Fruit fly (Drosophila melanogaster): ENCODE data around the gene Sdic3.

Sdic3 gene

DNA sequence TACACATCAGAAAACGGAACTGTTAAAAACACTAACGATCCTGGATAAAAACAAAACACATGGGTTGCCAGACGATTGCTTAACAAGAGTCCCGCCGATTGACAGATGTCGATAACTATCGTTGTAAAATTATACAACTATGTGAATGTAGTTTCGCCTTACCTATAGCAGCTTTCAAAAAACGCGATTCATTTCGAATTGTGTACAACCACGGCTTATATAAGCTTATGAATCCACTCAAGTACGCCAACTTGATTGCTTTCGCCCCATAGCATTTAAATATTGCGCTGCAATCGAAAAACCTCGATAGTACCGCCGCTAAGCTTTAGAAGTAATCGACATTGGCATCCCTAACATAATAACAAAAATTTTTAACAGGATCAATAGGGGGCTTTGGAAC lies 24.1 kb downstream of the Sdic3 start, which contains the start of the genes CG9581 and CG9578 (continued):
- TF ChIP-seq Opbp (GFP tag; IDR thresholded peaks at IDR 0.05; ENCODE audit: partially characterized antibody) (peak; percentile 51; the same call in 2 of the 3 replicates), Stat92E (GFP tag; optimal IDR thresholded peaks at IDR 0.05) (no peak), pzg (GFP tag; optimal IDR thresholded peaks at IDR 0.05) (peak; percentile 51), Sox100B (GFP tag; optimal IDR thresholded peaks at IDR 0.05) (no peak), CG14860 (GFP tag; IDR thresholded peaks at IDR 0.05; ENCODE audit: partially characterized antibody) (peak; percentile 74), HLH4C (GFP tag; IDR thresholded peaks at IDR 0.05; ENCODE audit: partially characterized antibody) (peak; percentile 79), eyg (GFP tag; optimal IDR thresholded peaks at IDR 0.05) (no peak), kni (GFP tag; optimal IDR thresholded peaks at IDR 0.05) (no peak), CG12155 (GFP tag; optimal IDR thresholded peaks at IDR 0.05) (no peak), CG7372 (GFP tag; IDR thresholded peaks at IDR 0.05) (no peak), gcm (GFP tag; optimal IDR thresholded peaks at IDR 0.05) (no peak), NFAT (GFP tag; IDR thresholded peaks at IDR 0.05) (no peak), CG17186 (GFP tag; optimal IDR thresholded peaks at IDR 0.05) (peak; percentile 10), ems (GFP tag; optimal IDR thresholded peaks at IDR 0.05) (no peak), ab (GFP tag; optimal IDR thresholded peaks at IDR 0.05) (no peak), CG2120 (GFP tag; optimal IDR thresholded peaks at IDR 0.05) (no peak), CG4424 (GFP tag; optimal IDR thresholded peaks at IDR 0.05) (no peak), fd102C (GFP tag; optimal IDR thresholded peaks at IDR 0.05) (no peak), Antp (GFP tag; optimal IDR thresholded peaks at IDR 0.05) (no peak), zen2 (GFP tag; IDR thresholded peaks at IDR 0.05; ENCODE audit: partially characterized antibody) (peak; percentile 48; the same call in 1 of the 3 replicates), CG18262 (tag; optimal IDR thresholded peaks at IDR 0.05) (no peak), row (GFP tag; IDR thresholded peaks at IDR 0.05) (peak; percentile 52; the same call in 1 of the 3 replicates), YL-1 (GFP tag; optimal IDR thresholded peaks at IDR 0.05) (no peak), sna (GFP tag; IDR thresholded peaks at IDR 0.05; ENCODE audit: partially characterized antibody) (peak; percentile 87), al (GFP tag; IDR thresholded peaks at IDR 0.05) (no peak), Asciz (GFP tag; optimal IDR thresholded peaks at IDR 0.05) (no peak), her (GFP tag; optimal IDR thresholded peaks at IDR 0.05) (no peak), CG8281 (tag; optimal IDR thresholded peaks at IDR 0.05) (no peak), rib (GFP tag; IDR thresholded peaks at IDR 0.05) (no peak), so (GFP tag; IDR thresholded peaks at IDR 0.05) (no peak), CG18599 (GFP tag; optimal IDR thresholded peaks at IDR 0.05) (no peak), MTF-1 (GFP tag; optimal IDR thresholded peaks at IDR 0.05; ENCODE audit: borderline replicate concordance) (no peak), Dll (GFP tag; IDR thresholded peaks at IDR 0.05; ENCODE audit: partially characterized antibody) (peak; percentile 89), HLHmδ (GFP tag; optimal IDR thresholded peaks at IDR 0.05) (no peak), cad (GFP tag; optimal IDR thresholded peaks at IDR 0.05) (no peak), ATbp (GFP tag; optimal IDR thresholded peaks at IDR 0.05) (no peak), bcd (GFP tag; optimal IDR thresholded peaks at IDR 0.05) (no peak), CG2129 (GFP tag; IDR thresholded peaks at IDR 0.05; ENCODE audit: partially characterized antibody) (peak; percentile 75), cato (GFP tag; optimal IDR thresholded peaks at IDR 0.05; ENCODE audit: borderline replicate concordance) (no peak), Doc3 (GFP tag; IDR thresholded peaks at IDR 0.05; ENCODE audit: partially characterized antibody) (peak; percentile 77), Gug (GFP tag; IDR thresholded peaks at IDR 0.05) (no peak), CG12219 (GFP tag; optimal IDR thresholded peaks at IDR 0.05) (no peak), schlank (tag; optimal IDR thresholded peaks at IDR 0.05) (no peak), kay (GFP tag; optimal IDR thresholded peaks at IDR 0.05) (no peak), phol (tag; optimal IDR thresholded peaks at IDR 0.05) (peak; percentile 26), CG12104 (GFP tag; optimal IDR thresholded peaks at IDR 0.05) (no peak), CG10431 (GFP tag; optimal IDR thresholded peaks at IDR 0.05) (no peak), CG7928 (GFP tag; optimal IDR thresholded peaks at IDR 0.05) (peak; percentile 22), gro (GFP tag; optimal IDR thresholded peaks at IDR 0.05) (no peak), sima (GFP tag; optimal IDR thresholded peaks at IDR 0.05) (no peak)
